Worm (Caenorhabditis elegans): ENCODE data around the gene T16A9.3.
A peak's percentile ranks its signal among the peaks of the same experiment; 100 is the strongest.

Gene T16A9.3

DNA sequence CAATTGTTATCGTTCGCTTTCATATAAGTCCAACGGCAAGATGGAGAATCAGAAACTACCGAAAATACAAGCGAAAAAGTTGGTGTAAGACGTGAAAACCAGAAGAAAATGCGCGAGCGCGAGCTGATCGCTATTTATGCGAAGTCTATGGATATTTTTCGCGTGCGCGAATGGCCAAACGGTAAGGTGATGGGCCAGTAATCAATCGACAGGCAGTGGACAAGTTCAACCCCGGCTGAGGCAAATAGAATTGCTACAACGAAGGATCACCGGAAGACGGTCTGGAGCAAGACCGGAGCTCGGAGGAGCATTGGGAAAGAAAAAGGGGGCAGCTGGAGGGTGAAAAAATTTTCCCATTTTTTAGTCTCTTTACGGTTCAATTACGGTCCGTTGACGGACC is 32.1 kb downstream of the T16A9.3 start (continued):
- TF ChIP-seq ztf-25 (GFP tag; IDR thresholded peaks at IDR 0.05) (peak; percentile 95), madf-6 (GFP tag; IDR thresholded peaks at IDR 0.05) (peak; percentile 71), nhr-120 (GFP tag; IDR thresholded peaks at IDR 0.05) (0 out of 2 replicates have a peak, but pooled peaks have one; percentile 86), D2030.7 (GFP tag; IDR thresholded peaks at IDR 0.05) (peak; percentile 94), dox-1 (GFP tag; IDR thresholded peaks at IDR 0.05) (peak; percentile 87), Y79H2A.3 (GFP tag; conservative IDR thresholded peaks at IDR 0.05) (0 out of 2 replicates have a peak, but pooled peaks have one; percentile 18), B0261.1 (tag; optimal IDR thresholded peaks at IDR 0.05) (peak; percentile 52), cebp-2 (GFP tag; IDR thresholded peaks at IDR 0.05) (peak; percentile 96), nfyb-1 (GFP tag; IDR thresholded peaks at IDR 0.05) (peak; percentile 57; the same call in 1 of the 2 replicates), aptf-3 (GFP tag; IDR thresholded peaks at IDR 0.05) (peak; percentile 90), pbrm-1 (GFP tag; IDR thresholded peaks at IDR 0.05) (peak; percentile 79), bed-1 (GFP tag; IDR thresholded peaks at IDR 0.05) (0 out of 2 replicates have a peak, but pooled peaks have one; percentile 78), egrh-3 (GFP tag; IDR thresholded peaks at IDR 0.05) (peak; percentile 46)

- peak; percentile 13 for TF ChIP-seq fkh-3 (tag; optimal IDR thresholded peaks at IDR 0.05)
- TF ChIP-seq ama-1 (optimal IDR thresholded peaks at IDR 0.05) = no peak
- TF ChIP-seq ama-1 (GFP tag; optimal IDR thresholded peaks at IDR 0.05) = no peak
- TF ChIP-seq C17E4.6 (GFP tag; IDR thresholded peaks at IDR 0.05) = no peak
- TF ChIP-seq bed-1 (GFP tag; IDR thresholded peaks at IDR 0.05) = 0 out of 2 replicates have a peak, but pooled peaks have one; percentile 28
- peak; percentile 96 for TF ChIP-seq egrh-3 (GFP tag; IDR thresholded peaks at IDR 0.05)
Observed at ce11 chrV:14240694-14241201, 35.4 kb downstream of the T16A9.3 start, which contains the start of gene K02E11.10. K02E11.10 (minus strand) TSS chrV:14241151.

ce11 chrV:14243904-14244303 is 38.6 kb downstream of the T16A9.3 start, which contains the start of gene sre-7:
sre-7 (plus strand) TSS chrV:14244204.
- TF ChIP-seq F49E8.2 (tag; optimal IDR thresholded peaks at IDR 0.05; ENCODE audit: insufficient read depth) = no peak
- no peak for TF ChIP-seq egrh-3 (GFP tag; IDR thresholded peaks at IDR 0.05)
- no peak for TF ChIP-seq unc-62 (GFP tag; optimal IDR thresholded peaks at IDR 0.05)
- no peak for TF ChIP-seq ZK185.1 (tag; optimal IDR thresholded peaks at IDR 0.05; ENCODE audit: poor library complexity, severe bottlenecking)
- no peak for TF ChIP-seq nhr-120 (GFP tag; IDR thresholded peaks at IDR 0.05)

ce11 chrV:14246761-14247160 is 41.4 kb downstream of the T16A9.3 start, which contains the start of gene K02E11.3:
K02E11.3 (minus strand) TSS chrV:14246861.
- TF ChIP-seq egrh-3 (GFP tag; IDR thresholded peaks at IDR 0.05) (no peak), lsl-1 (GFP tag; optimal IDR thresholded peaks at IDR 0.05) (no peak), atf-7 (tag; optimal IDR thresholded peaks at IDR 0.05) (no peak), F52B5.7 (tag; optimal IDR thresholded peaks at IDR 0.05) (no peak), ZK185.1 (tag; optimal IDR thresholded peaks at IDR 0.05; ENCODE audit: poor library complexity, severe bottlenecking) (no peak), ztf-28 (GFP tag; IDR thresholded peaks at IDR 0.05) (no peak), aptf-3 (GFP tag; IDR thresholded peaks at IDR 0.05) (no peak), madf-6 (GFP tag; IDR thresholded peaks at IDR 0.05) (no peak), ceh-58 (GFP tag; IDR thresholded peaks at IDR 0.05) (no peak), snpc-1.3 (tag; optimal IDR thresholded peaks at IDR 0.05; ENCODE audit: insufficient read depth) (no peak)

DNA sequence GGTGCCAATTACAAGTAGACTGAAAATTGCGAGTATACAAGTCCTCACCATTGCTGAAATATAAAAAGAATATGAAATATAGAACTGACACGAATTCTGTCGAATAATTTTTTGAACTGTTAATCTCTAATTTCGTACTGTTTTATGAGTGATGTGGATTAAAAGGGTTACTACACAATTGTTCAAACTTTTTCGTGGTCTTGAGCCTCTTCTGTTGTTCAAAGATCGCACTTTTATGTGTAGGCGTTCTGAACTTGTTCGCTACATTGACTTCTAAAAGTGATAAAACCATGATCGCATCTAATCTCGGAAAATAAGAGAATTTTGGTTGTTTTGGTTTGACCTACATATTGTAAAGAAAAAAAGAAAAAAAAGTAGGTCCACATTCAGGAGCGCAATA is 42.7 kb downstream of the T16A9.3 start, which contains the start of gene K02E11.4:
K02E11.4 (minus strand) TSS at position 101 of the 400 bp plus-strand sequence.
- TF ChIP-seq egl-18 (GFP tag; IDR thresholded peaks at IDR 0.05) (no peak), nfya-2 (GFP tag; IDR thresholded peaks at IDR 0.05) (no peak), lir-1 (GFP tag; conservative IDR thresholded peaks at IDR 0.05) (no peak)

DNA sequence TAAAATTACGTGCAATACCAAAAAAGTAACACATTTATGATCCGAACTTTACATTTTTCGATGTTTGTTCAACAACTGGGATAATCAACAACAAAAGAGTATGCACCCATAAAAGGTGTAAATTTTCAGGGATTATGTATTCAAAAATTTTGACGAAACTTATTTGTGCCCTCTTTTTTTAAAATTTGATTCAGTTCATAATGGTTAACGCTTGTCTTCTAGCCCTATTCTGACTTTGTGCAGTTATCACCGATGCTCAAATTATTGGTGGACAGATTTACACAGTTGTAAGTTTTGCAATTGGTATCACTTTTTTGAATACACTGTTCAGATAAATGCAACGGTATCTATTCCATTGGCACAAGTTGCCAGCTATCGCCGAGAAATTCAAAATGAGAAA is 43.3 kb downstream of the T16A9.3 start, which contains the start of gene K02E11.6:
K02E11.6 (plus strand) TSS at position 149 of the 400 bp plus-strand sequence.
- TF ChIP-seq B0019.2 (GFP tag; conservative IDR thresholded peaks at IDR 0.05) (no peak), madf-8 (GFP tag; conservative IDR thresholded peaks at IDR 0.05) (no peak), gei-17 (GFP tag; optimal IDR thresholded peaks at IDR 0.05) (no peak), D2030.7 (GFP tag; IDR thresholded peaks at IDR 0.05) (no peak), dpff-1 (tag; optimal IDR thresholded peaks at IDR 0.05) (no peak), C06A6.2 (GFP tag; conservative IDR thresholded peaks at IDR 0.05) (no peak), nhr-120 (GFP tag; IDR thresholded peaks at IDR 0.05) (no peak), snpc-4 (GFP tag; optimal IDR thresholded peaks at IDR 0.05) (no peak), snpc-4 (tag; optimal IDR thresholded peaks at IDR 0.05) (no peak), tlf-1 (GFP tag; optimal IDR thresholded peaks at IDR 0.05) (no peak), hsf-1 (GFP tag; IDR thresholded peaks at IDR 0.05) (no peak), nhr-27 (tag; optimal IDR thresholded peaks at IDR 0.05) (no peak), dox-1 (GFP tag; IDR thresholded peaks at IDR 0.05) (no peak), T07F8.4 (tag; optimal IDR thresholded peaks at IDR 0.05) (no peak)

All from whole organism, young adult.